Fruit fly (Drosophila melanogaster) Kc167 (cell line): ENCODE measurements around the gene Cdc45.

Experiments used
- Myc ChIP-seq: fragments of >200 bp; optimal IDR thresholded peaks from 2 replicates; lab custom pipeline; 2017; ENCODE audit warnings: missing external identifiers
- Sin3A ChIP-seq: fragments of >200 bp; optimal IDR thresholded peaks from 2 replicates; lab custom pipeline; 2018; ENCODE audit warnings: missing external identifiers
- h ChIP-seq: fragments of >200 bp; optimal IDR thresholded peaks from 3 replicates; lab custom pipeline; 2018; ENCODE audit warnings: missing external identifiers
- insv ChIP-seq: fragments of >200 bp; optimal IDR thresholded peaks from 3 replicates; lab custom pipeline; 2018; ENCODE audit warnings: missing external identifiers
- psq ChIP-seq: fragments of >200 bp; optimal IDR thresholded peaks from 2 replicates; lab custom pipeline; 2017; ENCODE audit warnings: missing external identifiers

dm6 chrX:998884-999283 lies 31.5 kb downstream of the Cdc45 start:
- TF ChIP-seq psq = no peak
- no peak for TF ChIP-seq Myc (lab: Kevin White, UChicago)
- no peak for TF ChIP-seq insv (lab: Kevin White, UChicago)
- no peak for TF ChIP-seq Sin3A (lab: Kevin White, UChicago)
- no peak for TF ChIP-seq h (lab: Kevin White, UChicago)
